Fruit fly (Drosophila melanogaster) whole organism, embryonic: Measurements from ENCODE around the gene CG32369.

ENCODE experiments used
- ATbp ChIP-seq: fragments of 200-800 bp; sonication (Bioruptor generic); optimal IDR thresholded peaks from 2 replicates; lab custom pipeline; 2017; ENCODE audit warnings: missing biosample characterization, mild to moderate bottlenecking, missing genetic modification characterization, missing genetic modification reagents
- CG10321 ChIP-seq: fragments of 200-800 bp; sonication (Bioruptor generic); IDR thresholded peaks from 2 replicates; pipeline ENCODE4 v1.3.6; 2022; ENCODE audit warnings: missing biosample characterization, missing genetic modification characterization
- CG30403 ChIP-seq: fragments of 200-800 bp; sonication (Bioruptor generic); optimal IDR thresholded peaks from 3 replicates; lab custom pipeline; 2016; ENCODE audit warnings: missing biosample characterization, missing genetic modification characterization
- CG4282 ChIP-seq: fragments of 200-800 bp; sonication (Bioruptor generic); optimal IDR thresholded peaks from 2 replicates; lab custom pipeline; 2016; ENCODE audit warnings: missing biosample characterization, missing genetic modification characterization
- H2.0 ChIP-seq: fragments of 200-800 bp; sonication (Bioruptor generic); IDR thresholded peaks from 2 replicates; pipeline ENCODE4 v1.3.6; 2022; ENCODE audit warnings: missing biosample characterization, missing genetic modification characterization
- Hr78 ChIP-seq, 2 experiments: fragments of 200-800 bp in 1 of 2; fragments of >200 bp in 1 of 2; sonication (Bioruptor generic) in 1 of 2; optimal IDR thresholded peaks; 2 replicates each; lab custom pipeline; 2017 to 2019; ENCODE audit warnings: missing biosample characterization in 2 of 2, missing genetic modification characterization in 2 of 2, mild to moderate bottlenecking in 1 of 2, moderate library complexity in 1 of 2
- croc ChIP-seq: fragments of 200-800 bp; sonication (Bioruptor generic); conservative IDR thresholded peaks from 3 replicates; pipeline ENCODE4 v1.3.6; 2022; ENCODE audit warnings: missing biosample characterization, missing genetic modification characterization
- disco-r ChIP-seq: fragments of 200-800 bp; sonication (Bioruptor generic); optimal IDR thresholded peaks from 2 replicates; lab custom pipeline; 2016; ENCODE audit warnings: missing biosample characterization, missing genetic modification characterization
- dmrt99B ChIP-seq: fragments of 200-800 bp; sonication (Bioruptor generic); optimal IDR thresholded peaks from 2 replicates; lab custom pipeline; 2018; ENCODE audit warnings: missing biosample characterization, mild to moderate bottlenecking, missing genetic modification characterization, moderate library complexity
- gt ChIP-seq: fragments of 200-800 bp; sonication (Bioruptor generic); IDR thresholded peaks from 2 replicates; pipeline ENCODE4 v1.3.6; 2022; ENCODE audit warnings: missing biosample characterization, missing genetic modification characterization
- lbe ChIP-seq: fragments of 200-800 bp; sonication (Bioruptor generic); optimal IDR thresholded peaks from 2 replicates; lab custom pipeline; 2016; ENCODE audit warnings: missing biosample characterization, mild to moderate bottlenecking, missing genetic modification characterization
- ro ChIP-seq: fragments of 200-800 bp; sonication (Bioruptor generic); IDR thresholded peaks from 2 replicates; pipeline ENCODE4 v1.3.6; 2022; ENCODE audit warnings: missing biosample characterization, missing genetic modification characterization
- shn ChIP-seq: fragments of 200-800 bp; sonication (Bioruptor generic); optimal IDR thresholded peaks from 3 replicates; lab custom pipeline; 2016; ENCODE audit warnings: missing biosample characterization, missing genetic modification characterization

DNA sequence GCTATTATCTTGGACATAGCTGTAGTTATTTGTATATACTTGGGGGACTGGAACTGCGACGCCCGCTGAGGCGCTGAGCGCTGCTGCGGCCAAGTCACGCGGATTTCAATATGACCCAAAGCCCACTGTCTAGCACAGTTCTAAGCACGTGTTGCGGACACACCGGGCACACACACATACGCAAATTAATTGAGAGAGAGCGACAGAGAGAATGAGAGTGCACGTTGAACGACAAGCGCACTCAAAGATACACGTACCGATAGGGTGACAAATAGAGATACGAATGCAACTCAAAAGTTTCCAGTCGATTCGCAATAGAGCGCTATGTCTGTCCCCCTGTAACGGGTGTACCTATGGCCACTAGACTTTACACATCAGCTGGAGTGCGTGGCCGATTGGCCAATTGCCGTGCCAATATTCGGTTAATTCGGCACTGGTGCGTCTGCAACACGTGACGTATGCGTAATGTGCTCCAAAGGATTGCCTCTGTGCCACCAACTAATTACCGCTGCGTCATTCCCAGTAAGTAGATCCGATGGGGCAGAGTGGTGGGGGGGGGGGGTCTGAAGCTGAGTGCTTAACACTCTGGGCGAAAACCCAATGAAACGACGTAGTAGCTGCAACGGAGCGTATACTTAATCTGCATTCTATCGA is 24.2 kb upstream of the CG32369 start:
- TF ChIP-seq CG30403 (GFP tag; lab: Kevin White, UChicago) (no peak), gt (no peak), CG4282 (GFP tag; lab: Kevin White, UChicago) (no peak), croc (GFP tag; lab: Robert Waterston, UW) (no peak), lbe (GFP tag; lab: Kevin White, UChicago) (no peak), disco-r (GFP tag; lab: Kevin White, UChicago) (no peak), dmrt99B (no peak), Hr78 (GFP tag; optimal IDR thresholded peaks at IDR 0.05; lab: Kevin White, UChicago) (no peak), CG10321 (GFP tag; lab: Robert Waterston, UW) (no peak), H2.0 (GFP tag; lab: Robert Waterston, UW) (no peak), ATbp (GFP tag; lab: Kevin White, UChicago) (no peak), ro (GFP tag; lab: Robert Waterston, UW) (no peak), shn (GFP tag; lab: Kevin White, UChicago) (no peak)
